Fruit fly (Drosophila melanogaster): ENCODE data around the gene CG13689.

The CG13689 gene

dm6 chr2L:574226-574625 lies 28.4 kb upstream of the CG13689 start, which contains the start of the genes Ipk2 and cold:
TSS of gene Ipk2 (minus strand) at chr2L:574264.
TSS of gene cold (plus strand) at chr2L:574291.
- no peak for TF ChIP-seq usp (GFP tag; optimal IDR thresholded peaks at IDR 0.05)
- no peak for TF ChIP-seq Dfd (GFP tag; optimal IDR thresholded peaks at IDR 0.05)
- TF ChIP-seq Dif (GFP tag; optimal IDR thresholded peaks at IDR 0.05; ENCODE audit: partially characterized antibody), result no peak
- no peak for TF ChIP-seq dsf (GFP tag; optimal IDR thresholded peaks at IDR 0.05; ENCODE audit: borderline replicate concordance)
- TF ChIP-seq pan (optimal IDR thresholded peaks at IDR 0.05), result no peak
- TF ChIP-seq HLH106 (tag; optimal IDR thresholded peaks at IDR 0.05), result peak; percentile 87
- TF ChIP-seq dl (GFP tag; optimal IDR thresholded peaks at IDR 0.05; ENCODE audit: insufficient read depth in 1 of 2, partially characterized antibody in 2 of 2), result no peak
- TF ChIP-seq GATAd (GFP tag; optimal IDR thresholded peaks at IDR 0.05), result no peak
- peak; percentile 88 for TF ChIP-seq rgr (GFP tag; optimal IDR thresholded peaks at IDR 0.05)
- peak; percentile 69 for TF ChIP-seq Hr83 (GFP tag; optimal IDR thresholded peaks at IDR 0.05; ENCODE audit: poor library complexity, severe bottlenecking)
- peak; percentile 91 for TF ChIP-seq h (GFP tag; optimal IDR thresholded peaks at IDR 0.05)
- peak; percentile 78 for TF ChIP-seq ey (GFP tag; optimal IDR thresholded peaks at IDR 0.05)
- TF ChIP-seq brk (GFP tag; optimal IDR thresholded peaks at IDR 0.05), result no peak
- peak; percentile 87 for TF ChIP-seq br (GFP tag; optimal IDR thresholded peaks at IDR 0.05)
- no peak for TF ChIP-seq Hr78 (GFP tag; optimal IDR thresholded peaks at IDR 0.05)
- TF ChIP-seq jim (GFP tag; optimal IDR thresholded peaks at IDR 0.05), result no peak
- no peak for TF ChIP-seq dmrt93B (GFP tag; optimal IDR thresholded peaks at IDR 0.05)
- TF ChIP-seq Abd-B (GFP tag; optimal IDR thresholded peaks at IDR 0.05), result no peak
- no peak for TF ChIP-seq Jra (GFP tag; optimal IDR thresholded peaks at IDR 0.05)
- TF ChIP-seq sage (GFP tag; optimal IDR thresholded peaks at IDR 0.05), result no peak
- TF ChIP-seq Sp1 (GFP tag; optimal IDR thresholded peaks at IDR 0.05), result peak; percentile 84
- peak; percentile 94 for TF ChIP-seq woc (GFP tag; optimal IDR thresholded peaks at IDR 0.05)
- no peak for TF ChIP-seq Vsx2 (GFP tag; optimal IDR thresholded peaks at IDR 0.05; ENCODE audit: partially characterized antibody)
- TF ChIP-seq lola (GFP tag; optimal IDR thresholded peaks at IDR 0.05), result no peak
- TF ChIP-seq OdsH (GFP tag; optimal IDR thresholded peaks at IDR 0.05), result peak; percentile 81
- peak; percentile 64 for TF ChIP-seq Mio (GFP tag; optimal IDR thresholded peaks at IDR 0.05)
- peak; percentile 80 for TF ChIP-seq CG9705 (GFP tag; optimal IDR thresholded peaks at IDR 0.05)
- TF ChIP-seq psq (GFP tag; optimal IDR thresholded peaks at IDR 0.05), result peak; percentile 73
- no peak for TF ChIP-seq tai (GFP tag; optimal IDR thresholded peaks at IDR 0.05)
- TF ChIP-seq CG32264 (GFP tag; optimal IDR thresholded peaks at IDR 0.05), result peak; percentile 62
- TF ChIP-seq Myc (optimal IDR thresholded peaks at IDR 0.05), result peak; percentile 99
- no peak for TF ChIP-seq Hnf4 (GFP tag; optimal IDR thresholded peaks at IDR 0.05)
- no peak for TF ChIP-seq N (GFP tag; optimal IDR thresholded peaks at IDR 0.05)
- TF ChIP-seq Rel (GFP tag; optimal IDR thresholded peaks at IDR 0.05), result no peak
- TF ChIP-seq Rel (tag; optimal IDR thresholded peaks at IDR 0.05), result peak; percentile 75
- TF ChIP-seq foxo (GFP tag; optimal IDR thresholded peaks at IDR 0.05), result peak in 1 of 2 experiments; percentile 89
- TF ChIP-seq sv (GFP tag; optimal IDR thresholded peaks at IDR 0.05), result peak; percentile 92
- TF ChIP-seq CrebA (GFP tag; optimal IDR thresholded peaks at IDR 0.05; ENCODE audit: borderline replicate concordance), result no peak
- TF ChIP-seq fru (GFP tag; optimal IDR thresholded peaks at IDR 0.05), result peak; percentile 89

dm6 chr2L:576559-577184 lies 25.9 kb upstream of the CG13689 start, which contains the start of gene Ptth:
TSS of gene Ptth (minus strand) at chr2L:576896.
- peak; percentile 73 for TF ChIP-seq Myc (optimal IDR thresholded peaks at IDR 0.05)
- no peak for TF ChIP-seq pan (optimal IDR thresholded peaks at IDR 0.05)
- no peak for TF ChIP-seq Hr83 (GFP tag; optimal IDR thresholded peaks at IDR 0.05; ENCODE audit: poor library complexity, severe bottlenecking)
- TF ChIP-seq N (GFP tag; optimal IDR thresholded peaks at IDR 0.05), result no peak

dm6 chr2L:577186-577585 lies 25.4 kb upstream of the CG13689 start, which contains the start of gene Pph13:
TSS of gene Pph13 (plus strand) at chr2L:577486.
- TF ChIP-seq h (GFP tag; optimal IDR thresholded peaks at IDR 0.05), result no peak
- no peak for TF ChIP-seq Mio (GFP tag; optimal IDR thresholded peaks at IDR 0.05)
- no peak for TF ChIP-seq CG9705 (GFP tag; optimal IDR thresholded peaks at IDR 0.05)
- TF ChIP-seq Myc (optimal IDR thresholded peaks at IDR 0.05), result no peak
- no peak for TF ChIP-seq jim (GFP tag; optimal IDR thresholded peaks at IDR 0.05)
- no peak for TF ChIP-seq Rel (GFP tag; optimal IDR thresholded peaks at IDR 0.05)
- TF ChIP-seq Rel (tag; optimal IDR thresholded peaks at IDR 0.05), result no peak
- no peak for TF ChIP-seq Hr78 (GFP tag; optimal IDR thresholded peaks at IDR 0.05)
- no peak for TF ChIP-seq N (GFP tag; optimal IDR thresholded peaks at IDR 0.05)
- TF ChIP-seq sage (GFP tag; optimal IDR thresholded peaks at IDR 0.05), result no peak
- TF ChIP-seq Dif (GFP tag; optimal IDR thresholded peaks at IDR 0.05; ENCODE audit: partially characterized antibody), result no peak
- TF ChIP-seq dsf (GFP tag; optimal IDR thresholded peaks at IDR 0.05; ENCODE audit: borderline replicate concordance), result no peak
- no peak for TF ChIP-seq brk (GFP tag; optimal IDR thresholded peaks at IDR 0.05)
